Worm (Caenorhabditis elegans) whole organism, L2 larva: ENCODE results near the gene tlk-1.

Experiments used
- C34F6.9 ChIP-seq: fragments of 150-350 bp; optimal IDR thresholded peaks from 2 replicates; lab custom pipeline; 2014; ENCODE audit warnings: missing biosample characterization, missing genetic modification characterization
- F13H6.1 ChIP-seq: sonication (generic microtip); optimal IDR thresholded peaks from 2 replicates; lab custom pipeline; 2016; ENCODE audit warnings: missing genetic modification characterization, missing compliant biosample characterization
- R02D3.7 ChIP-seq: fragments of 150-350 bp; optimal IDR thresholded peaks from 2 replicates; lab custom pipeline; 2014; ENCODE audit warnings: missing biosample characterization, missing genetic modification characterization
- Y55F3AM.14 ChIP-seq: fragments of 200-800 bp; sonication (Bioruptor generic); optimal IDR thresholded peaks from 2 replicates; lab custom pipeline; 2018; ENCODE audit warnings: mild to moderate bottlenecking, missing genetic modification characterization, missing compliant biosample characterization
- ZK546.5 ChIP-seq: sonication (generic microtip); optimal IDR thresholded peaks from 2 replicates; lab custom pipeline; 2017; ENCODE audit warnings: missing biosample characterization, missing genetic modification characterization
- alr-1 ChIP-seq: fragments of 150-350 bp; optimal IDR thresholded peaks from 2 replicates; lab custom pipeline; 2014; ENCODE audit warnings: missing biosample characterization, missing genetic modification characterization
- aly-2 ChIP-seq: fragments of 150-350 bp; optimal IDR thresholded peaks from 2 replicates; lab custom pipeline; 2014; ENCODE audit warnings: missing biosample characterization, missing genetic modification characterization
- ama-1 ChIP-seq: fragments of 150-350 bp; optimal IDR thresholded peaks from 2 replicates; lab custom pipeline; 2018; ENCODE audit warnings: inconsistent platforms
- blmp-1 ChIP-seq: sonication (generic microtip); optimal IDR thresholded peaks from 2 replicates; lab custom pipeline; 2017; ENCODE audit warnings: missing genetic modification characterization, mild to moderate bottlenecking, missing compliant biosample characterization, antibody characterized with exemption, moderate library complexity; ENCODE audit not compliant: insufficient read depth
- ceh-16 ChIP-seq: fragments of 150-350 bp; optimal IDR thresholded peaks from 2 replicates; lab custom pipeline; 2014; ENCODE audit warnings: missing biosample characterization, missing genetic modification characterization
- ceh-82 ChIP-seq: fragments of 150-350 bp; optimal IDR thresholded peaks from 2 replicates; lab custom pipeline; 2014; ENCODE audit warnings: missing biosample characterization, missing genetic modification characterization
- crh-2 ChIP-seq: sonication (generic microtip); optimal IDR thresholded peaks from 2 replicates; lab custom pipeline; 2017; ENCODE audit warnings: missing biosample characterization, missing genetic modification characterization
- dmd-4 ChIP-seq: sonication (generic microtip); optimal IDR thresholded peaks from 2 replicates; lab custom pipeline; 2017; ENCODE audit warnings: missing biosample characterization, missing genetic modification characterization
- egl-27 ChIP-seq: sonication (generic microtip); optimal IDR thresholded peaks from 3 replicates; lab custom pipeline; 2017; ENCODE audit warnings: missing biosample characterization, missing genetic modification reagents, missing genetic modification characterization
- elt-1 ChIP-seq: fragments of 150-350 bp; optimal IDR thresholded peaks from 2 replicates; lab custom pipeline; 2014; ENCODE audit warnings: missing biosample characterization, missing genetic modification characterization
- elt-3 ChIP-seq: sonication (generic microtip); optimal IDR thresholded peaks from 2 replicates; lab custom pipeline; 2017; ENCODE audit warnings: missing biosample characterization, missing genetic modification characterization
- fos-1 ChIP-seq: fragments of 150-350 bp; optimal IDR thresholded peaks from 2 replicates; lab custom pipeline; 2014; ENCODE audit warnings: missing biosample characterization, missing genetic modification characterization
- gmeb-1 ChIP-seq: fragments of 150-350 bp; optimal IDR thresholded peaks from 2 replicates; lab custom pipeline; 2014; ENCODE audit warnings: missing biosample characterization, missing genetic modification characterization
- lin-11 ChIP-seq: fragments of 150-350 bp; sonication (generic microtip); optimal IDR thresholded peaks from 2 replicates; lab custom pipeline; 2014; ENCODE audit warnings: missing biosample characterization, missing genetic modification characterization, inconsistent platforms, mixed read lengths
- lin-13 ChIP-seq: fragments of 150-350 bp; optimal IDR thresholded peaks from 2 replicates; lab custom pipeline; 2014; ENCODE audit warnings: missing biosample characterization, missing genetic modification reagents, missing genetic modification characterization
- lin-39 ChIP-seq: fragments of 150-350 bp; optimal IDR thresholded peaks from 2 replicates; lab custom pipeline; 2014; ENCODE audit warnings: missing biosample characterization, missing genetic modification reagents, missing genetic modification characterization
- lsy-2 ChIP-seq, 2 experiments: fragments of 150-350 bp in 1 of 2; sonication (generic microtip) in 1 of 2; optimal IDR thresholded peaks; 2 replicates each; lab custom pipeline; 2014 to 2017; ENCODE audit warnings: missing biosample characterization in 2 of 2, missing genetic modification characterization in 2 of 2
- mab-5 ChIP-seq: fragments of 150-350 bp; optimal IDR thresholded peaks from 2 replicates; lab custom pipeline; 2014; ENCODE audit warnings: missing biosample characterization, missing genetic modification characterization
- mbf-1 ChIP-seq: sonication (generic microtip); optimal IDR thresholded peaks from 2 replicates; lab custom pipeline; 2017; ENCODE audit warnings: missing biosample characterization, missing genetic modification characterization
- mdl-1 ChIP-seq, 2 experiments: fragments of 150-350 bp in 1 of 2; sonication (generic microtip) in 1 of 2; optimal IDR thresholded peaks; 2 replicates each; lab custom pipeline; 2017; ENCODE audit warnings: missing biosample characterization in 2 of 2, missing genetic modification characterization in 2 of 2
- nhr-10 ChIP-seq: sonication (generic microtip); optimal IDR thresholded peaks from 2 replicates; lab custom pipeline; 2017; ENCODE audit warnings: missing biosample characterization, missing genetic modification characterization
- nhr-11 ChIP-seq: fragments of 150-350 bp; optimal IDR thresholded peaks from 2 replicates; lab custom pipeline; 2014; ENCODE audit warnings: missing biosample characterization, missing genetic modification characterization
- nhr-12 ChIP-seq: fragments of 150-350 bp; optimal IDR thresholded peaks from 2 replicates; lab custom pipeline; 2014; ENCODE audit warnings: missing biosample characterization, missing genetic modification characterization
- nhr-129 ChIP-seq: fragments of 150-350 bp; optimal IDR thresholded peaks from 2 replicates; lab custom pipeline; 2014; ENCODE audit warnings: missing biosample characterization, missing genetic modification characterization
- nhr-21 ChIP-seq: fragments of 150-350 bp; optimal IDR thresholded peaks from 2 replicates; lab custom pipeline; 2014; ENCODE audit warnings: missing biosample characterization, missing genetic modification characterization
- nhr-23 ChIP-seq: fragments of 150-350 bp; optimal IDR thresholded peaks from 2 replicates; lab custom pipeline; 2014; ENCODE audit warnings: missing biosample characterization, missing genetic modification reagents, missing genetic modification characterization
- nhr-237 ChIP-seq: fragments of 150-350 bp; optimal IDR thresholded peaks from 2 replicates; lab custom pipeline; 2014; ENCODE audit warnings: missing biosample characterization, missing genetic modification characterization
- nhr-25 ChIP-seq: fragments of 150-350 bp; sonication (generic microtip); optimal IDR thresholded peaks from 3 replicates; lab custom pipeline; 2014; ENCODE audit warnings: missing biosample characterization, missing genetic modification characterization
- nhr-6 ChIP-seq: fragments of 150-350 bp; optimal IDR thresholded peaks from 2 replicates; lab custom pipeline; 2014; ENCODE audit warnings: missing biosample characterization, missing genetic modification characterization
- nhr-77 ChIP-seq: fragments of 150-350 bp; optimal IDR thresholded peaks from 2 replicates; lab custom pipeline; 2014; ENCODE audit warnings: missing biosample characterization, missing genetic modification characterization
- peb-1 ChIP-seq: fragments of 150-350 bp; optimal IDR thresholded peaks from 2 replicates; lab custom pipeline; 2014; ENCODE audit warnings: missing biosample characterization, missing genetic modification characterization
- sem-4 ChIP-seq: fragments of 150-350 bp; optimal IDR thresholded peaks from 2 replicates; lab custom pipeline; 2014; ENCODE audit warnings: missing biosample characterization, missing genetic modification reagents, missing genetic modification characterization
- skn-1 ChIP-seq: sonication (generic microtip); optimal IDR thresholded peaks from 2 replicates; lab custom pipeline; 2017; ENCODE audit warnings: missing biosample characterization, missing genetic modification characterization
- sma-3 ChIP-seq: sonication (generic microtip); optimal IDR thresholded peaks from 2 replicates; lab custom pipeline; 2016; ENCODE audit warnings: missing genetic modification reagents, missing genetic modification characterization, missing compliant biosample characterization
- sma-9 ChIP-seq, 2 experiments: fragments of 150-350 bp in 1 of 2; sonication (generic microtip) in 1 of 2; optimal IDR thresholded peaks; 2 replicates each; lab custom pipeline; 2014 to 2016; ENCODE audit warnings: missing genetic modification characterization in 2 of 2, mild to moderate bottlenecking in 1 of 2, missing biosample characterization in 1 of 2, missing compliant biosample characterization in 1 of 2, missing genetic modification reagents in 1 of 2, moderate library complexity in 1 of 2
- snpc-4 ChIP-seq: fragments of 150-350 bp; optimal IDR thresholded peaks from 2 replicates; lab custom pipeline; 2014; ENCODE audit warnings: missing biosample characterization, missing genetic modification characterization
- unc-39 ChIP-seq: fragments of 150-350 bp; optimal IDR thresholded peaks from 2 replicates; lab custom pipeline; 2014; ENCODE audit warnings: missing biosample characterization, missing genetic modification characterization
- unc-55 ChIP-seq: fragments of 150-350 bp; sonication (generic microtip); optimal IDR thresholded peaks from 3 replicates; lab custom pipeline; 2014; ENCODE audit warnings: missing biosample characterization, missing genetic modification reagents, missing genetic modification characterization
- unc-62 ChIP-seq: fragments of 150-350 bp; optimal IDR thresholded peaks from 2 replicates; lab custom pipeline; 2014; ENCODE audit warnings: missing biosample characterization, missing genetic modification reagents, missing genetic modification characterization
- zag-1 ChIP-seq: fragments of 150-350 bp; optimal IDR thresholded peaks from 2 replicates; lab custom pipeline; 2014; ENCODE audit warnings: missing biosample characterization, missing genetic modification characterization
- ztf-1 ChIP-seq: fragments of 200-800 bp; sonication (Bioruptor generic); conservative IDR thresholded peaks from 2 replicates; pipeline ENCODE4 v1.3.6; 2022; ENCODE audit warnings: missing genetic modification characterization, missing compliant biosample characterization
- ztf-11 ChIP-seq: sonication (generic microtip); optimal IDR thresholded peaks from 2 replicates; lab custom pipeline; 2017; ENCODE audit warnings: missing biosample characterization, missing genetic modification characterization
- ztf-4 ChIP-seq: fragments of 150-350 bp; optimal IDR thresholded peaks from 2 replicates; lab custom pipeline; 2014; ENCODE audit warnings: missing biosample characterization, missing genetic modification characterization

tlk-1 gene

ce11 chrIII:9664484-9665221 is 35.0 kb upstream of the tlk-1 start (continued):
- no peak for TF ChIP-seq crh-2 (tag; lab: Kevin White, UChicago)

ce11 chrIII:9665490-9666179 is 34.0 kb upstream of the tlk-1 start:
- TF ChIP-seq nhr-129 (tag; lab: Kevin White, UChicago) (peak; percentile 74), ceh-16 (no peak), nhr-11 (no peak), zag-1 (tag; lab: Kevin White, UChicago) (no peak), unc-62 (GFP tag; lab: Kevin White, UChicago) (no peak), ztf-4 (tag; lab: Kevin White, UChicago) (peak; percentile 47), sma-3 (GFP tag; lab: Kevin White, UChicago) (no peak), dmd-4 (tag; lab: Kevin White, UChicago) (no peak), ZK546.5 (tag; lab: Kevin White, UChicago) (no peak), nhr-25 (tag; lab: Kevin White, UChicago) (peak; percentile 5), lin-11 (tag; lab: Kevin White, UChicago) (no peak), sma-9 (GFP tag; optimal IDR thresholded peaks at IDR 0.05; lab: Kevin White, UChicago) (peak; percentile 51), sma-9 (tag; optimal IDR thresholded peaks at IDR 0.05; lab: Kevin White, UChicago) (no peak), peb-1 (tag; lab: Kevin White, UChicago) (no peak), nhr-6 (tag; lab: Kevin White, UChicago) (peak; percentile 19), egl-27 (tag; lab: Kevin White, UChicago) (no peak), mdl-1 (tag; optimal IDR thresholded peaks at IDR 0.05; lab: Kevin White, UChicago) (peak in 1 of 2 experiments; percentile 48), ceh-82 (tag; lab: Kevin White, UChicago) (no peak), F13H6.1 (tag; lab: Kevin White, UChicago) (peak; percentile 21), unc-39 (tag; lab: Kevin White, UChicago) (no peak), nhr-10 (tag; lab: Kevin White, UChicago) (no peak), alr-1 (tag; lab: Kevin White, UChicago) (no peak), C34F6.9 (tag; lab: Kevin White, UChicago) (peak; percentile 67), aly-2 (tag; lab: Kevin White, UChicago) (no peak), skn-1 (no peak), ztf-1 (GFP tag; lab: Robert Waterston, UW) (no peak), elt-1 (tag; lab: Kevin White, UChicago) (no peak), nhr-23 (tag; lab: Kevin White, UChicago) (no peak), nhr-21 (tag; lab: Kevin White, UChicago) (peak; percentile 61), ztf-11 (tag; lab: Kevin White, UChicago) (no peak), fos-1 (tag; lab: Kevin White, UChicago) (peak; percentile 45), ama-1 (lab: Kevin White, UChicago) (no peak), R02D3.7 (no peak), crh-2 (tag; lab: Kevin White, UChicago) (no peak), blmp-1 (tag; lab: Kevin White, UChicago) (no peak), nhr-237 (no peak), nhr-12 (no peak), mab-5 (no peak), Y55F3AM.14 (no peak), gmeb-1 (no peak), elt-3 (tag; lab: Kevin White, UChicago) (no peak), lsy-2 (tag; optimal IDR thresholded peaks at IDR 0.05; lab: Kevin White, UChicago) (peak in 1 of 2 experiments; percentile 44), sem-4 (tag; lab: Kevin White, UChicago) (peak; percentile 13), lin-39 (no peak), lin-13 (GFP tag; lab: Kevin White, UChicago) (no peak), nhr-77 (tag; lab: Kevin White, UChicago) (no peak), unc-55 (GFP tag; lab: Kevin White, UChicago) (peak; percentile 73), snpc-4 (tag; lab: Kevin White, UChicago) (no peak), mbf-1 (tag; lab: Kevin White, UChicago) (no peak)
